Fruit fly (Drosophila melanogaster): ENCODE measurements around the gene pon.

The pon gene

DNA sequence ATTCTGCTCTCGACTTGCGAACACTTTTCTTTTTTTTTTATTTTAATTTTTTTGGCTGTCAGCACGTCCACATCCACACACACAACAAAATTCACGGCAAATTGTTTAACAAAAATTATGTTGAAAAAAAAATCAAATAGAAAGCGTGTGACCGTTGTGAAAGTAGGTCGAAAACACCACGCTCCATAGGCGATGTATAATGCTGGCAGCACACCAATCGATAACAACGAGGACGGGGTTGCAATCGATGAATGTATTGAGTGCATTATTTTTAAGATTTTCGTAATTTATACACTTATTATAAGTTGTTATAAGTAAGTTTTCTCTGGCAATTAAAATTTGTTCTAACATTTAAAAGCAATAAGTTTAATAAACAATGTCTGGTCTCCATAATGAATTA lies 50.6 kb downstream of the pon start, which contains the start of gene Pp2C1 (continued):
- TF ChIP-seq Atf3 (GFP tag; optimal IDR thresholded peaks at IDR 0.05) (no peak), CG17186 (GFP tag; optimal IDR thresholded peaks at IDR 0.05) (no peak), CG17802 (tag; optimal IDR thresholded peaks at IDR 0.05) (no peak), CG31388 (GFP tag; optimal IDR thresholded peaks at IDR 0.05) (no peak), Med (GFP tag) (peak; percentile 65), CG30431 (GFP tag; optimal IDR thresholded peaks at IDR 0.05) (no peak), CG9215 (GFP tag; IDR thresholded peaks at IDR 0.05) (no peak), tna (GFP tag; IDR thresholded peaks at IDR 0.05; ENCODE audit: partially characterized antibody) (peak; percentile 67), cato (GFP tag; optimal IDR thresholded peaks at IDR 0.05; ENCODE audit: borderline replicate concordance) (no peak), PHDP (tag; optimal IDR thresholded peaks at IDR 0.05) (no peak), CG7987 (GFP tag; optimal IDR thresholded peaks at IDR 0.05) (no peak), D19A (tag; optimal IDR thresholded peaks at IDR 0.05) (no peak), Rx (GFP tag; IDR thresholded peaks at IDR 0.05) (no peak), cg (GFP tag; optimal IDR thresholded peaks at IDR 0.05) (no peak), sna (GFP tag; IDR thresholded peaks at IDR 0.05; ENCODE audit: partially characterized antibody) (peak; percentile 64; the same call in 1 of the 2 replicates), pros (GFP tag; optimal IDR thresholded peaks at IDR 0.05) (no peak), Eip74EF (GFP tag; optimal IDR thresholded peaks at IDR 0.05) (no peak), Doc2 (GFP tag; IDR thresholded peaks at IDR 0.05) (no peak), CG7745 (tag; optimal IDR thresholded peaks at IDR 0.05) (no peak), CG15514 (GFP tag; optimal IDR thresholded peaks at IDR 0.05) (peak; percentile 26), CG5953 (GFP tag; IDR thresholded peaks at IDR 0.05) (no peak), CG4820 (GFP tag; optimal IDR thresholded peaks at IDR 0.05) (no peak), pum (GFP tag; optimal IDR thresholded peaks at IDR 0.05) (no peak), da (GFP tag; optimal IDR thresholded peaks at IDR 0.05) (no peak), CG7839 (tag; optimal IDR thresholded peaks at IDR 0.05) (no peak), croc (GFP tag; conservative IDR thresholded peaks at IDR 0.05) (no peak), Dbx (GFP tag; IDR thresholded peaks at IDR 0.05) (no peak), CG10147 (GFP tag; optimal IDR thresholded peaks at IDR 0.05) (no peak), lilli (GFP tag; optimal IDR thresholded peaks at IDR 0.05) (no peak), CG12299 (tag; optimal IDR thresholded peaks at IDR 0.05) (no peak), CG4282 (GFP tag; optimal IDR thresholded peaks at IDR 0.05) (no peak), CG30403 (GFP tag; optimal IDR thresholded peaks at IDR 0.05) (no peak), chn (GFP tag; optimal IDR thresholded peaks at IDR 0.05) (no peak), Hr51 (GFP tag; optimal IDR thresholded peaks at IDR 0.05) (no peak), CG18476 (GFP tag; optimal IDR thresholded peaks at IDR 0.05) (no peak), seq (GFP tag; IDR thresholded peaks at IDR 0.05) (no peak), run (tag; optimal IDR thresholded peaks at IDR 0.05) (no peak), jumu (GFP tag; optimal IDR thresholded peaks at IDR 0.05) (no peak), vnd (GFP tag; IDR thresholded peaks at IDR 0.05; ENCODE audit: partially characterized antibody) (peak; percentile 70), Trl (optimal IDR thresholded peaks at IDR 0.05) (no peak), Trl (GFP tag; optimal IDR thresholded peaks at IDR 0.05) (no peak), E2f1 (GFP tag; IDR thresholded peaks at IDR 0.05) (no peak), grn (GFP tag; optimal IDR thresholded peaks at IDR 0.05) (no peak), Optix (GFP tag; IDR thresholded peaks at IDR 0.05) (no peak), CG6683 (GFP tag; optimal IDR thresholded peaks at IDR 0.05) (no peak), nerfin-1 (tag; optimal IDR thresholded peaks at IDR 0.05) (no peak), HLH4C (GFP tag; IDR thresholded peaks at IDR 0.05; ENCODE audit: partially characterized antibody) (peak; percentile 41; the same call in 1 of the 3 replicates), stc (GFP tag; IDR thresholded peaks at IDR 0.05) (no peak), ken (GFP tag; IDR thresholded peaks at IDR 0.05) (no peak), CG9727 (GFP tag; optimal IDR thresholded peaks at IDR 0.05) (no peak), CG34224 (GFP tag; IDR thresholded peaks at IDR 0.05; ENCODE audit: partially characterized antibody) (peak; percentile 51; the same call in 2 of the 3 replicates)

Data from whole organism, embryonic.